Fruit fly (Drosophila melanogaster) whole organism, prepupa: ENCODE measurements around the gene PGRP-LD.

Source experiments
- Blimp-1 ChIP-seq: fragments of 200-800 bp; sonication (Bioruptor generic); optimal IDR thresholded peaks from 3 replicates; lab custom pipeline; 2017; ENCODE audit warnings: missing biosample characterization, missing genetic modification characterization, mild to moderate bottlenecking, moderate library complexity, missing genetic modification reagents
- CG10631 ChIP-seq: fragments of 200-800 bp; sonication (Bioruptor generic); optimal IDR thresholded peaks from 2 replicates; lab custom pipeline; 2016; ENCODE audit warnings: missing biosample characterization, missing genetic modification characterization
- CG11294 ChIP-seq: fragments of 200-800 bp; sonication (Bioruptor generic); IDR thresholded peaks from 2 replicates; pipeline ENCODE4 v1.3.6; 2022; ENCODE audit warnings: missing biosample characterization, missing genetic modification characterization
- CG11762 ChIP-seq: fragments of 200-800 bp; sonication (Bioruptor generic); optimal IDR thresholded peaks from 3 replicates; lab custom pipeline; 2016; ENCODE audit warnings: missing biosample characterization, missing genetic modification characterization; ENCODE audit not compliant: insufficient read depth
- CG15336 ChIP-seq: fragments of 200-800 bp; sonication (Bioruptor generic); IDR thresholded peaks from 2 replicates; pipeline ENCODE4 v1.3.6; 2022; ENCODE audit warnings: missing biosample characterization, missing genetic modification characterization
- CG1621 ChIP-seq: fragments of 200-800 bp; sonication (Bioruptor generic); optimal IDR thresholded peaks from 3 replicates; lab custom pipeline; 2018; ENCODE audit warnings: missing biosample characterization, mild to moderate bottlenecking, missing genetic modification characterization
- CG16779 ChIP-seq: fragments of 200-800 bp; sonication (Bioruptor generic); optimal IDR thresholded peaks from 3 replicates; lab custom pipeline; 2017; ENCODE audit warnings: missing biosample characterization, mild to moderate bottlenecking, missing genetic modification characterization
- CG3032 ChIP-seq: fragments of 200-800 bp; optimal IDR thresholded peaks from 2 replicates; lab custom pipeline; 2019; ENCODE audit warnings: missing biosample characterization, mild to moderate bottlenecking, missing genetic modification characterization, moderate library complexity
- CG31627 ChIP-seq: fragments of 200-800 bp; sonication (Bioruptor generic); optimal IDR thresholded peaks from 3 replicates; lab custom pipeline; 2016; ENCODE audit warnings: missing biosample characterization, missing genetic modification characterization
- CG32006 ChIP-seq: fragments of 200-800 bp; sonication (Bioruptor generic); optimal IDR thresholded peaks from 3 replicates; lab custom pipeline; 2017; ENCODE audit warnings: missing biosample characterization, mild to moderate bottlenecking, missing genetic modification characterization
- CG6163 ChIP-seq: fragments of 200-800 bp; sonication (Bioruptor generic); IDR thresholded peaks from 3 replicates; pipeline ENCODE4 v1.3.6; 2022; ENCODE audit warnings: missing biosample characterization, missing genetic modification characterization
- CG6276 ChIP-seq: fragments of 200-800 bp; sonication (Bioruptor generic); optimal IDR thresholded peaks from 2 replicates; lab custom pipeline; 2017; ENCODE audit warnings: missing biosample characterization, mild to moderate bottlenecking, missing genetic modification characterization
- CG6792 ChIP-seq: fragments of 200-800 bp; sonication (Bioruptor generic); optimal IDR thresholded peaks from 3 replicates; lab custom pipeline; 2016; ENCODE audit warnings: missing biosample characterization, missing genetic modification characterization
- CG6808 ChIP-seq: fragments of 200-800 bp; sonication (Bioruptor generic); optimal IDR thresholded peaks from 3 replicates; lab custom pipeline; 2017; ENCODE audit warnings: missing biosample characterization, missing genetic modification characterization, mild to moderate bottlenecking, moderate library complexity, missing genetic modification reagents
- CG7368 ChIP-seq: fragments of 200-800 bp; sonication (Bioruptor generic); optimal IDR thresholded peaks from 3 replicates; lab custom pipeline; 2016; ENCODE audit warnings: missing biosample characterization, missing genetic modification characterization
- CG8119 ChIP-seq: fragments of 200-800 bp; sonication (Bioruptor generic); IDR thresholded peaks from 3 replicates; pipeline ENCODE4 v1.3.6; 2022; ENCODE audit warnings: missing biosample characterization, missing genetic modification characterization
- CG8632 ChIP-seq: fragments of 200-800 bp; sonication (Bioruptor generic); optimal IDR thresholded peaks from 3 replicates; lab custom pipeline; 2016; ENCODE audit warnings: missing biosample characterization, missing genetic modification characterization
- CG9139 ChIP-seq: fragments of 200-800 bp; sonication (Bioruptor generic); optimal IDR thresholded peaks from 3 replicates; lab custom pipeline; 2017; ENCODE audit warnings: missing biosample characterization, mild to moderate bottlenecking, missing genetic modification characterization
- Eip75B ChIP-seq: fragments of 200-800 bp; sonication (Bioruptor generic); optimal IDR thresholded peaks from 3 replicates; lab custom pipeline; 2016; ENCODE audit warnings: missing biosample characterization, missing genetic modification characterization
- Eip78C ChIP-seq: fragments of 200-800 bp; sonication (Bioruptor generic); peaks from one replicate; lab custom pipeline; 2016; ENCODE audit warnings: missing biosample characterization, missing genetic modification characterization
- Eip93F ChIP-seq: fragments of 200-800 bp; sonication (Bioruptor generic); optimal IDR thresholded peaks from 2 replicates; lab custom pipeline; 2016; ENCODE audit warnings: missing biosample characterization, mild to moderate bottlenecking, missing genetic modification characterization
- Ets21C ChIP-seq: fragments of 200-800 bp; sonication (Bioruptor generic); optimal IDR thresholded peaks from 3 replicates; lab custom pipeline; 2016; ENCODE audit warnings: missing biosample characterization, missing genetic modification characterization
- Hr38 ChIP-seq: sonication (Bioruptor generic); optimal IDR thresholded peaks from 2 replicates; lab custom pipeline; 2016; ENCODE audit warnings: missing biosample characterization, missing genetic modification characterization
- Hr4 ChIP-seq: fragments of 200-800 bp; sonication (Bioruptor generic); optimal IDR thresholded peaks from 3 replicates; lab custom pipeline; 2016; ENCODE audit warnings: missing biosample characterization, missing genetic modification characterization
- Lpt ChIP-seq: fragments of 200-800 bp; sonication (Bioruptor generic); optimal IDR thresholded peaks from 3 replicates; lab custom pipeline; 2016; ENCODE audit warnings: missing biosample characterization, missing genetic modification characterization
- Met ChIP-seq: fragments of 200-800 bp; sonication (Bioruptor generic); optimal IDR thresholded peaks from 3 replicates; lab custom pipeline; 2016; ENCODE audit warnings: missing biosample characterization, missing genetic modification characterization
- OdsH ChIP-seq: fragments of 200-800 bp; sonication (Bioruptor generic); optimal IDR thresholded peaks from 3 replicates; lab custom pipeline; 2016; ENCODE audit warnings: missing biosample characterization, missing genetic modification characterization
- Smox ChIP-seq: fragments of 200-800 bp; sonication (Bioruptor generic); optimal IDR thresholded peaks from 3 replicates; lab custom pipeline; 2016; ENCODE audit warnings: missing biosample characterization, missing genetic modification characterization
- Sox102F ChIP-seq: fragments of 200-800 bp; sonication (Bioruptor generic); optimal IDR thresholded peaks from 2 replicates; lab custom pipeline; 2016; ENCODE audit warnings: missing biosample characterization, mild to moderate bottlenecking, missing genetic modification characterization
- Sox14 ChIP-seq: fragments of 200-800 bp; sonication (Bioruptor generic); optimal IDR thresholded peaks from 3 replicates; lab custom pipeline; 2016; ENCODE audit warnings: missing biosample characterization, missing genetic modification characterization
- Sox15 ChIP-seq: fragments of 200-800 bp; sonication (Bioruptor generic); optimal IDR thresholded peaks from 3 replicates; lab custom pipeline; 2016; ENCODE audit warnings: missing biosample characterization, missing genetic modification characterization
- acj6 ChIP-seq: fragments of 200-800 bp; sonication (Bioruptor generic); optimal IDR thresholded peaks from 3 replicates; lab custom pipeline; 2016; ENCODE audit warnings: missing biosample characterization, missing genetic modification characterization
- cyc ChIP-seq: fragments of 200-800 bp; sonication (Bioruptor generic); optimal IDR thresholded peaks from 3 replicates; lab custom pipeline; 2016; ENCODE audit warnings: missing biosample characterization, missing genetic modification characterization
- dsx ChIP-seq: fragments of 200-800 bp; optimal IDR thresholded peaks from 3 replicates; lab custom pipeline; 2019; ENCODE audit warnings: missing biosample characterization, mild to moderate bottlenecking, missing genetic modification characterization, moderate library complexity; ENCODE audit not compliant: poor library complexity, severe bottlenecking
- eg ChIP-seq: fragments of 200-800 bp; sonication (Bioruptor generic); IDR thresholded peaks from 3 replicates; pipeline ENCODE4 v1.3.6; 2022; ENCODE audit warnings: missing biosample characterization, missing genetic modification characterization
- esn ChIP-seq: fragments of 200-800 bp; sonication (Bioruptor generic); optimal IDR thresholded peaks from 2 replicates; lab custom pipeline; 2016; ENCODE audit warnings: missing biosample characterization, mild to moderate bottlenecking, missing genetic modification characterization, moderate library complexity
- net ChIP-seq: fragments of 200-800 bp; sonication (Bioruptor generic); optimal IDR thresholded peaks from 3 replicates; lab custom pipeline; 2016; ENCODE audit warnings: missing biosample characterization, missing genetic modification characterization
- ss ChIP-seq, 2 experiments: fragments of 200-800 bp; sonication (Bioruptor generic); optimal IDR thresholded peaks; 2 replicates in 1 of 2; 3 replicates in 1 of 2; lab custom pipeline; 2017 to 2018; ENCODE audit warnings: mild to moderate bottlenecking in 2 of 2, missing biosample characterization in 2 of 2, missing genetic modification characterization in 2 of 2, moderate library complexity in 1 of 2
- svp ChIP-seq: fragments of 200-800 bp; sonication (Bioruptor generic); peaks from one replicate; lab custom pipeline; 2016; ENCODE audit warnings: missing biosample characterization, missing genetic modification characterization
- vri ChIP-seq: fragments of 200-800 bp; sonication (Bioruptor generic); optimal IDR thresholded peaks from 3 replicates; lab custom pipeline; 2016; ENCODE audit warnings: missing biosample characterization, mild to moderate bottlenecking, missing genetic modification characterization

The PGRP-LD gene

DNA sequence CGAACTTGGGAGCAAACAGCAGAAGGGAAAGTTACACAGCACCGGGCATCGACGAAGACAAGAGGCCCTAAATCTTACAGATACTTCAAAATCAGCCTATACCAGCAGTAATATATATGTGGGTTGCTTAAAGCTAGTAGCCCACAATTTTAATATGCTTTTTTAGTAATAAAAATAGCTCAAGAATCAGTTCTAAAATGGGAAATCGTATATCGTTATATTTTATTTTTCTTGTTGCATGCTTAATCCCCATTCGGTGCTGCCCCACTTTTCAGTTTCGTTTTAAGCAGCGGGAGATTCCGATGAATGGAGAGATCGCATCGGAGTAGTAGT lies 28.2 kb downstream of the PGRP-LD start (continued):
- TF ChIP-seq acj6 (peak; percentile 87), Hr4 (GFP tag; lab: Kevin White, UChicago) (peak; percentile 89), OdsH (GFP tag; lab: Kevin White, UChicago) (peak; percentile 86), CG10631 (GFP tag; lab: Kevin White, UChicago) (peak; percentile 83), Hr38 (GFP tag; lab: Kevin White, UChicago) (no peak), CG31627 (GFP tag; lab: Kevin White, UChicago) (peak; percentile 61), CG6163 (GFP tag; lab: Robert Waterston, UW) (peak; percentile 72), CG8119 (GFP tag; lab: Robert Waterston, UW) (peak; percentile 80), Lpt (peak; percentile 65), CG8632 (GFP tag; lab: Kevin White, UChicago) (peak; percentile 66), cyc (GFP tag; lab: Kevin White, UChicago) (peak; percentile 67), esn (peak; percentile 72), Ets21C (GFP tag; lab: Kevin White, UChicago) (peak; percentile 46), dsx (GFP tag; lab: Kevin White, UChicago) (peak; percentile 75), CG6808 (GFP tag; lab: Kevin White, UChicago) (peak; percentile 86), CG3032 (tag; lab: Kevin White, UChicago) (peak; percentile 84), CG32006 (peak; percentile 94), Eip78C (peak; percentile 97), Sox102F (GFP tag; lab: Kevin White, UChicago) (peak; percentile 49), Eip93F (GFP tag; lab: Kevin White, UChicago) (no peak), CG6792 (peak; percentile 81), CG1621 (tag; lab: Kevin White, UChicago) (peak; percentile 70), vri (GFP tag; lab: Kevin White, UChicago) (no peak), CG6276 (GFP tag; lab: Kevin White, UChicago) (peak; percentile 71), CG16779 (peak; percentile 56), ss (GFP tag; optimal IDR thresholded peaks at IDR 0.05; lab: Kevin White, UChicago) (peak; percentile 71 to 84)

DNA sequence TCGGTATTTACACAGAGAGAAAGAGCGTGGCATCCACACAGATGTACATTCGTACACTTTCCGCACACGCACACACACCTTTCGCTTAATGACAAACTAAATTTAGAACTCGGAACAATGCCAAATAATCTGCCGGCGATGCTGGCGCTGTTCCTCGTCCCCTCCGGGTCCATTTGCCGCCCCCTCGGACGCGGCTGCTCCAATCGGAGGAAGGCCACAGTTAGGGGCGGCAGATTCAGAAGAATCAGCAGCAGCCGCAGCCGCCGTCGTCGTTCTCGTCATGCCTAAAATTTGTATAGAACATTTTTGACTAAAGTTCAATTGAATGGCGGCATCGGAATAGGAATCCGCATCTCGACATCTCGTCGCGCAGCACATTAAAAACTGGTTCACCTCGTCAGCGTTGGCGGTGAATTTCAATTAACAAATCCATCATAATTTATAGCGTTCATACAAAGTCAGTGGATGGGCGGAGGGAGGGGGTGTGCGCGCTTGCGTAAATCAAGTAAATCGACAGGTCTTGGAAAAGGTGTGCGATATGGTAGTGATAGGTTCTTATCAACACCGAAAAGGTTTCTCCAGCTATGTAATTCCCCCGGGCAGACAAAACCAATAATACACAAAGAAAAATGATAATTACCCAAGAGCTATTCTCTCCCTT lies 28.8 kb downstream of the PGRP-LD start:
- peak; percentile 29 for TF ChIP-seq vri (GFP tag; lab: Kevin White, UChicago)
- no peak for TF ChIP-seq Smox (GFP tag; lab: Kevin White, UChicago)
- no peak for TF ChIP-seq CG11294 (GFP tag; lab: Robert Waterston, UW)
- no peak for TF ChIP-seq Blimp-1 (GFP tag; lab: Kevin White, UChicago)

- TF ChIP-seq Sox15 (GFP tag; lab: Kevin White, UChicago): no peak
- TF ChIP-seq Met (GFP tag; lab: Kevin White, UChicago): peak; percentile 20
These were observed 29.3 kb downstream of the PGRP-LD start for dm6 chr3L:5809201-5809584.

dm6 chr3L:5809642-5810279 lies 29.9 kb downstream of the PGRP-LD start:
- 0 out of 3 replicates have a peak, but pooled peaks have one; percentile 11 for TF ChIP-seq CG6163 (GFP tag; lab: Robert Waterston, UW)
- peak; percentile 0 for TF ChIP-seq Eip78C
- TF ChIP-seq Sox14 (GFP tag; lab: Kevin White, UChicago): peak; percentile 40
- TF ChIP-seq CG8119 (GFP tag; lab: Robert Waterston, UW): no peak
- no peak for TF ChIP-seq CG11762
- TF ChIP-seq vri (GFP tag; lab: Kevin White, UChicago): peak; percentile 33
- no peak for TF ChIP-seq CG9139
- TF ChIP-seq Hr38 (GFP tag; lab: Kevin White, UChicago): no peak
- no peak for TF ChIP-seq eg (GFP tag; lab: Robert Waterston, UW)
- TF ChIP-seq Hr4 (GFP tag; lab: Kevin White, UChicago): no peak
- TF ChIP-seq CG6792: no peak
- no peak for TF ChIP-seq Eip93F (GFP tag; lab: Kevin White, UChicago)
- no peak for TF ChIP-seq CG7368 (GFP tag; lab: Kevin White, UChicago)
- TF ChIP-seq OdsH (GFP tag; lab: Kevin White, UChicago): no peak
- no peak for TF ChIP-seq CG15336
- TF ChIP-seq acj6: no peak
- TF ChIP-seq net (GFP tag; lab: Kevin White, UChicago): no peak
- TF ChIP-seq svp (GFP tag; lab: Kevin White, UChicago): peak; percentile 55
- TF ChIP-seq Eip75B (GFP tag; lab: Kevin White, UChicago): no peak
